Worm (Caenorhabditis elegans) whole organism, late embryonic: ENCODE results near the gene C50C3.19.

ENCODE experiments used
- ama-1 ChIP-seq: fragments of 150-350 bp; optimal IDR thresholded peaks from 2 replicates; lab custom pipeline; 2014
- eyg-1 ChIP-seq: sonication (generic microtip); optimal IDR thresholded peaks from 2 replicates; lab custom pipeline; 2016; ENCODE audit warnings: missing genotype, missing genetic modification characterization, missing compliant biosample characterization
- fax-1 ChIP-seq: sonication (generic microtip); optimal IDR thresholded peaks from 2 replicates; lab custom pipeline; 2016; ENCODE audit warnings: missing genotype, missing genetic modification characterization, missing compliant biosample characterization
- fkh-10 ChIP-seq: fragments of 150-350 bp; optimal IDR thresholded peaks from 2 replicates; lab custom pipeline; 2014; ENCODE audit warnings: missing biosample characterization, missing genetic modification reagents, missing genetic modification characterization
- nhr-11 ChIP-seq: fragments of 150-350 bp; optimal IDR thresholded peaks from 2 replicates; lab custom pipeline; 2014; ENCODE audit warnings: missing biosample characterization, missing genetic modification characterization
- pqm-1 ChIP-seq: sonication (generic microtip); optimal IDR thresholded peaks from 2 replicates; lab custom pipeline; 2016; ENCODE audit warnings: missing genetic modification characterization, missing compliant biosample characterization
- rnt-1 ChIP-seq: sonication (generic microtip); optimal IDR thresholded peaks from 2 replicates; lab custom pipeline; 2016; ENCODE audit warnings: missing genetic modification characterization, missing compliant biosample characterization

ce11 chrIII:8175263-8175662 is 15.3 kb upstream of the C50C3.19 start:
- no peak for TF ChIP-seq fkh-10 (GFP tag; lab: Kevin White, UChicago)
- TF ChIP-seq fax-1 (tag; lab: Kevin White, UChicago), result no peak
- TF ChIP-seq eyg-1, result no peak
- TF ChIP-seq pqm-1, result no peak
- no peak for TF ChIP-seq ama-1
- no peak for TF ChIP-seq nhr-11 (tag; lab: Kevin White, UChicago)
- no peak for TF ChIP-seq rnt-1
